Fruit fly (Drosophila melanogaster) whole organism, embryonic: ENCODE results near the gene Scr.

Experiments
- CG15073 ChIP-seq: fragments of 200-800 bp; sonication (Bioruptor generic); optimal IDR thresholded peaks from 2 replicates; lab custom pipeline; 2016; ENCODE audit warnings: missing biosample characterization, missing genetic modification characterization
- CG32532 ChIP-seq: fragments of 200-800 bp; sonication (Bioruptor generic); IDR thresholded peaks from 2 replicates; pipeline ENCODE4 v1.3.6; 2022; ENCODE audit warnings: missing biosample characterization, missing genetic modification characterization
- CG42726 ChIP-seq: fragments of 200-800 bp; sonication (Bioruptor generic); IDR thresholded peaks from 2 replicates; pipeline ENCODE4 v1.3.6; 2022; ENCODE audit warnings: missing biosample characterization, missing genetic modification characterization; ENCODE audit not compliant: partially characterized antibody
- CG9437 ChIP-seq: fragments of 200-800 bp; sonication (Bioruptor generic); optimal IDR thresholded peaks from 2 replicates; lab custom pipeline; 2018; ENCODE audit warnings: missing biosample characterization, mild to moderate bottlenecking, missing genetic modification characterization
- corto ChIP-seq: fragments of 200-800 bp; sonication (Bioruptor generic); optimal IDR thresholded peaks from 2 replicates; lab custom pipeline; 2016; ENCODE audit warnings: missing biosample characterization, mild to moderate bottlenecking, missing genetic modification characterization, moderate library complexity
- dimm ChIP-seq: fragments of 200-800 bp; sonication (Bioruptor generic); IDR thresholded peaks from 2 replicates; pipeline ENCODE4 v1.3.6; 2022; ENCODE audit warnings: missing biosample characterization, missing genetic modification characterization
- en ChIP-seq: fragments of 200-800 bp; sonication (Bioruptor generic); optimal IDR thresholded peaks from 2 replicates; lab custom pipeline; 2016; ENCODE audit warnings: missing biosample characterization, missing genetic modification characterization
- gem ChIP-seq: fragments of 200-800 bp; sonication (Bioruptor generic); optimal IDR thresholded peaks from 2 replicates; lab custom pipeline; 2019; ENCODE audit warnings: missing biosample characterization, mild to moderate bottlenecking, missing genetic modification characterization, moderate library complexity
- lmd ChIP-seq: fragments of 200-800 bp; sonication (Bioruptor generic); IDR thresholded peaks from 2 replicates; pipeline ENCODE4 v1.3.6; 2022; ENCODE audit warnings: missing biosample characterization, missing genetic modification characterization

DNA sequence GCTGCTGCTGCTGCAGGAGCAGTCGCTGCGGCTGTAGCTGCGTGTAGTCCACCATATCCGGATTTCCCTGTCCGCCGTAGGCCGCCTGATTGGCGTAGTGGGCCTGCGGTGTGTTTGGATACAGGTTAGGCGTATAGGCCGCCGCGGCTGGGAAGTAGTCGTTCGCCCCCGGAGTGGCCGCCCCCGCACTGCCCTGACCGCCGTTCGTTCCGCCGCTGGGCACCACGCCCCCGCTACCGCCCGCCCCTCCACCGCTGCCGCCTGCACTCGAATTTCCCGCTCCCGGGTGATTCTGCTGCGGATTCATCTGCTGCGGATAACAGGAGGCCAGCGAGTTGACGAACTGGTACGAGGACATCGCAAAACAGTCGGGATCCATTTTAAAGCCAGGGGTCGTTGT, 8.0 kb downstream of the Scr start:
- TF ChIP-seq CG42726 (GFP tag; lab: Robert Waterston, UW) (no peak), CG9437 (no peak), en (no peak), lmd (GFP tag; lab: Robert Waterston, UW) (no peak), dimm (GFP tag; lab: Robert Waterston, UW) (no peak), gem (tag; lab: Kevin White, UChicago) (no peak), CG15073 (GFP tag; lab: Kevin White, UChicago) (no peak), CG32532 (no peak), corto (GFP tag; lab: Kevin White, UChicago) (no peak)
